Fruit fly (Drosophila melanogaster) whole organism, wandering third instar larva: ENCODE results near the gene Ndc1.
A peak's percentile ranks its signal among the peaks of the same experiment; 100 is the strongest.

Source experiments
- CG32264 ChIP-seq: fragments of 200-800 bp; sonication (Bioruptor generic); optimal IDR thresholded peaks from 2 replicates; lab custom pipeline; 2016; ENCODE audit warnings: missing biosample characterization, missing genetic modification characterization
- CG9705 ChIP-seq: fragments of 200-800 bp; sonication (Bioruptor generic); optimal IDR thresholded peaks from 2 replicates; lab custom pipeline; 2018; ENCODE audit warnings: missing biosample characterization, mild to moderate bottlenecking, missing genetic modification characterization
- CrebA ChIP-seq: fragments of 200-800 bp; sonication (Bioruptor generic); optimal IDR thresholded peaks from 2 replicates; lab custom pipeline; 2016; ENCODE audit warnings: missing biosample characterization, mild to moderate bottlenecking, missing genetic modification characterization, borderline replicate concordance
- Dfd ChIP-seq: fragments of >200 bp; optimal IDR thresholded peaks from 2 replicates; lab custom pipeline; 2017; ENCODE audit warnings: missing biosample characterization, missing genetic modification characterization
- Dif ChIP-seq: fragments of 200-275, 200-300 bp; sonication (Bioruptor generic); optimal IDR thresholded peaks from 2 replicates; lab custom pipeline; 2018; ENCODE audit warnings: missing biosample characterization, missing genetic modification characterization; ENCODE audit not compliant: partially characterized antibody
- Hr83 ChIP-seq: fragments of 200-300 bp; sonication (Bioruptor generic); optimal IDR thresholded peaks from 2 replicates; lab custom pipeline; 2016; ENCODE audit warnings: missing biosample characterization, mild to moderate bottlenecking, missing genetic modification characterization, moderate library complexity; ENCODE audit not compliant: poor library complexity, severe bottlenecking
- Myc ChIP-seq: fragments of >200 bp; optimal IDR thresholded peaks from 2 replicates; lab custom pipeline; 2017
- N ChIP-seq: fragments of >200 bp; optimal IDR thresholded peaks from 2 replicates; lab custom pipeline; 2018; ENCODE audit warnings: missing biosample characterization, missing external identifiers, missing genetic modification characterization
- OdsH ChIP-seq: fragments of 200-800 bp; sonication (Bioruptor generic); optimal IDR thresholded peaks from 2 replicates; lab custom pipeline; 2016; ENCODE audit warnings: missing biosample characterization, mild to moderate bottlenecking, missing genetic modification characterization
- Rel ChIP-seq, 2 experiments: fragments of 200-800 bp; sonication (Bioruptor generic) in 1 of 2; optimal IDR thresholded peaks; 2 replicates in 1 of 2; 3 replicates in 1 of 2; lab custom pipeline; 2016 to 2019; ENCODE audit warnings: mild to moderate bottlenecking in 2 of 2, missing biosample characterization in 2 of 2, missing genetic modification characterization in 2 of 2, moderate library complexity in 1 of 2
- Sp1 ChIP-seq: fragments of 200-800 bp; sonication (Bioruptor generic); optimal IDR thresholded peaks from 3 replicates; lab custom pipeline; 2019; ENCODE audit warnings: missing biosample characterization, mild to moderate bottlenecking, missing genetic modification characterization, moderate library complexity
- Vsx2 ChIP-seq: fragments of 200-300, 225-300 bp; sonication (Bioruptor generic); optimal IDR thresholded peaks from 2 replicates; lab custom pipeline; 2018; ENCODE audit warnings: missing biosample characterization, missing genetic modification characterization; ENCODE audit not compliant: partially characterized antibody
- brk ChIP-seq: fragments of 200-800 bp; sonication (Bioruptor generic); optimal IDR thresholded peaks from 2 replicates; lab custom pipeline; 2016; ENCODE audit warnings: missing biosample characterization, mild to moderate bottlenecking, missing genetic modification characterization
- dl ChIP-seq, 2 experiments: fragments of 175-275, 200-275 bp in 1 of 2; fragments of 200-275 bp in 1 of 2; sonication (Bioruptor generic); optimal IDR thresholded peaks; lab custom pipeline; 2018; ENCODE audit warnings: mild to moderate bottlenecking in 2 of 2, missing biosample characterization in 2 of 2, missing genetic modification characterization in 2 of 2, moderate library complexity in 2 of 2; ENCODE audit not compliant: partially characterized antibody in 2 of 2, insufficient read depth in 1 of 2
- dmrt93B ChIP-seq: fragments of 200-800 bp; sonication (Bioruptor generic); optimal IDR thresholded peaks from 2 replicates; lab custom pipeline; 2018; ENCODE audit warnings: missing biosample characterization, mild to moderate bottlenecking, missing genetic modification characterization
- dsf ChIP-seq: sonication (Bioruptor generic); optimal IDR thresholded peaks from 2 replicates; lab custom pipeline; 2016; ENCODE audit warnings: missing biosample characterization, missing genetic modification characterization, borderline replicate concordance
- fru ChIP-seq: fragments of 200-800 bp; sonication (Bioruptor generic); optimal IDR thresholded peaks from 3 replicates; lab custom pipeline; 2016; ENCODE audit warnings: missing biosample characterization, mild to moderate bottlenecking, missing genetic modification characterization
- lola ChIP-seq: fragments of >200 bp; optimal IDR thresholded peaks from 2 replicates; lab custom pipeline; 2017; ENCODE audit warnings: missing biosample characterization, missing genetic modification characterization
- pan ChIP-seq: fragments of >200 bp; optimal IDR thresholded peaks from 2 replicates; lab custom pipeline; 2017
- psq ChIP-seq: fragments of 200-800 bp; sonication (Bioruptor generic); optimal IDR thresholded peaks from 3 replicates; lab custom pipeline; 2017; ENCODE audit warnings: missing biosample characterization, mild to moderate bottlenecking, missing genetic modification characterization, moderate library complexity
- rgr ChIP-seq: fragments of 200-800 bp; sonication (Bioruptor generic); optimal IDR thresholded peaks from 3 replicates; lab custom pipeline; 2016; ENCODE audit warnings: missing biosample characterization, mild to moderate bottlenecking, missing genetic modification characterization
- sage ChIP-seq: fragments of 200-800 bp; sonication (Bioruptor generic); optimal IDR thresholded peaks from 2 replicates; lab custom pipeline; 2016; ENCODE audit warnings: missing biosample characterization, mild to moderate bottlenecking, missing genetic modification characterization
- sv ChIP-seq: fragments of 200-800 bp; sonication (Bioruptor generic); optimal IDR thresholded peaks from 3 replicates; lab custom pipeline; 2016; ENCODE audit warnings: missing biosample characterization, missing genetic modification characterization
- usp ChIP-seq: fragments of >200 bp; optimal IDR thresholded peaks from 2 replicates; lab custom pipeline; 2017; ENCODE audit warnings: missing biosample characterization, missing genetic modification characterization

Gene Ndc1

DNA sequence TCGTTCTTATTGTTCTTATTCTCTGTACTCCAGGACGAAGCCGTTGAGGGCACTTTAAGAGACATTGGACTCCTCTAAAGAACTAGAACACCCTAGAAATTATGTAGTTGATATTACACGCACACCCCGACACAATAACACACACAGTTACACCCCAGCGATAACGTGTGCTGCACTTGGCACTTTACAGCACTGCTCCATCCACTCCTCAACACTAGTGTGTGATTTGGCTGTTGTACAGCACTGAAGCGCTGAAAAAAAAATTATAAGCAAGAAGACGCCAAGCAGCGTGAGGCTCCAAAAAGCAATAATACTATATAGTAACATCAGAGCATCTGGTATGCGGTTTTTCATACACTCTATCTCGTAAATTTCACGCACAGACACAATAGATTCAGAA lies 36.7 kb downstream of the Ndc1 start:
- TF ChIP-seq psq (GFP tag; lab: Kevin White, UChicago), result no peak
- TF ChIP-seq Hr83 (GFP tag; lab: Kevin White, UChicago), result no peak
- TF ChIP-seq fru (GFP tag; lab: Kevin White, UChicago), result no peak
- TF ChIP-seq pan, result no peak

DNA sequence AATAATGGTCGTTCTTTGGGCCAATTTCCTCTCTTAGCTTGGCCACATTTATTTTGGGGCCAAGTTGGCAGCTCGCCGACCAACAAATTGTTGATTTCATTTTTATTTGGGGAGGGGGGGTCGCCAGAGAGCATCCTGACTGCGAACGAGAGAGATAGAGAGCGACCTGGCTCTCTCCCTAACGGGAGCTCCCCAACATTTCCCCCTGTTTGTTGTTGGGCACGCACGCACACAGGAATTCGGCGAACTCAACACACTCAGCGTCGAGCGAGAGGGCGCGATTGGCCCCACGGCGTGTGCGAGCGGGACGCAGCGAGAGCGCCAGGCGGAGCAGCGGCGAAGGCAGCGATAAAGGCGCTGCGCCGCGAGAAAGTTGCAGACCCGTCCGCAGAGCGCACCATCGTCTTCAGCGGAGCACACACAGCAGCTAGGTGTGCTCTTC lies 38.6 kb downstream of the Ndc1 start, which contains the start of gene CG31140:
CG31140 (plus strand) TSS at position 400 of the 442 bp plus-strand sequence.
- TF ChIP-seq Sp1 (GFP tag; lab: Kevin White, UChicago) (peak; percentile 26), rgr (GFP tag; lab: Kevin White, UChicago) (peak; percentile 6), CrebA (no peak), brk (GFP tag; lab: Kevin White, UChicago) (no peak), Dfd (GFP tag; lab: Kevin White, UChicago) (no peak), Hr83 (GFP tag; lab: Kevin White, UChicago) (no peak), Vsx2 (GFP tag; lab: Kevin White, UChicago) (peak; percentile 10), Rel (GFP tag; optimal IDR thresholded peaks at IDR 0.05; lab: Kevin White, UChicago) (no peak), Rel (tag; optimal IDR thresholded peaks at IDR 0.05; lab: Kevin White, UChicago) (peak; percentile 22), Dif (GFP tag; lab: Kevin White, UChicago) (peak; percentile 43), dl (GFP tag; optimal IDR thresholded peaks at IDR 0.05; lab: Kevin White, UChicago; ENCODE audit: insufficient read depth in 1 of 2, partially characterized antibody in 2 of 2) (peak in 1 of 2 experiments; percentile 6)

DNA sequence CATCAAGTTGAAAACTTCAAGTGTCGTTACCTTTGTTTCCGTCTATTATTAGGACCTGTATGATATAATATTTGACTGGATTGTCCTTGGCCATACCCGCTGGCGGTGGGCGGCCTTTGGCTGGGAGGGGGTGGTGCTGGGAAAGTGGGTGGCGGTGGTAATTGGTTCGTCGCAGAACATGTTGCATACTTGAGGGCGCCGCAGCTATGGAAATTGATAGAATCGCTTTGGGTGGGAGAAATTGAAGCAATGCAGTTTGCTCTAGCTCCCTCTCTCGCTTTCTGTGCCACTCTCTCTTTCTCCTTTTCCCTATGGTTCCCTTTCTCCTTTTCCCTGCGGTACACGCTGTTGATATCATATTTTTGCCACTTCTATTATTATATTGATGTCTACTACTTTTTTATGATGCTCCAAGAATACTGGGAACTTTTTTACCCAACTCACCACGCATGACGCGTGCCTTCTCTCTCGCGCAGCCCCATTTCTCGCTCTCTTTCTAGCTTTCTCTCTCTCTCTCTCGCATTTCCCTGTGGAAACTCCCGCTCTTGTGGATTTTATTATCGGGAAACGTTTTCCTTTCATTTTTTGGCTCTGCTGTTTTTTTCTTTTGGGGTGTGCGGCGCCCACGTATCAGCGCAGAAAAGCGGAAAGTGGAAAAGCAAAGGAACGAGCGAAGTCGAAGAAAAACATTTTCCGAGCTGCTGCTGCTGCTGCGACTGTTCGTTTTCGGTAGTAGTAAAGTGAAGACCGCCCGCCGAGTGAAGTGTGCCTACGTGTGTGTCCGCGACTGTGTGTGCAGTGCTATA lies 40.9 kb downstream of the Ndc1 start:
- TF ChIP-seq Sp1 (GFP tag; lab: Kevin White, UChicago) (no peak), dmrt93B (GFP tag; lab: Kevin White, UChicago) (no peak), Myc (lab: Kevin White, UChicago) (no peak), usp (GFP tag; lab: Kevin White, UChicago) (no peak), OdsH (GFP tag; lab: Kevin White, UChicago) (no peak), sv (no peak), fru (GFP tag; lab: Kevin White, UChicago) (no peak), N (no peak), sage (GFP tag; lab: Kevin White, UChicago) (no peak), CG32264 (GFP tag; lab: Kevin White, UChicago) (no peak)

DNA sequence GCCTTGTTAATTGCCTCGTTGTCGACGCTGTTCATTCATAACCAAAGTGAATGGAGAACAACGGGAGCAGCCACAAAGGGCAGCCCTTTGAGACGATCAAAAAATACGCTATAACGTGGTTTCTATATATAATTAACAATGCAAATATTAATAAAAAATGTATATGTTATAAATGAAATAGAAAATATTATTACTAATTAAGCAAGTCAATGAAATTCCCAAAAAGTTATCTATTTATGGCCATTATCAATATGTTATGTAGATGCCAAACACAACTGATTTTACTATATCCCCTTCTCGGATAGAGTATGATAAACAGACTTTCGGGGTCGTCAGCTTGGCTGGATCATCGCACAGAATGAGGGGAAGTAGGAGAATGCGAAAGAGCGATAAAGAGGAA lies 45.2 kb downstream of the Ndc1 start:
- no peak for TF ChIP-seq usp (GFP tag; lab: Kevin White, UChicago)
- TF ChIP-seq lola (GFP tag; lab: Kevin White, UChicago), result no peak
- no peak for TF ChIP-seq fru (GFP tag; lab: Kevin White, UChicago)

DNA sequence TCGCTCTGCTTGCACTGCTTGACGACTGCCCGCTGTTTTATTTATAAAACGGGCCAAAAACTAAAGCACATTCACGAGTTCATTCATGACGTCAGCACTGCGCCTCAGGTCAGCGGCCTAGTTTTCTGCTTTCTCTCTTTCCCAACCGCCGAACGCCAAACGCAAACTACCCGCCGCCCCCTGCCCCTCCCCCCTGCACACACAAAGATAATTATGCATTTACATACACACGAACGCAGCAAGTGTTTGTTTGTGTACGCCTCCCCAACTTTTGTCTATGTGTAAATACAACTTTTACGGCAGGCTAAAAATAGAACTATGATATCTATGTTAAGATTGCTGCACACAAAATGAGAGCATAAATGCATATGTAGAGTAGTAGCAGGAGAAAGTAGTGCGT lies 47.0 kb downstream of the Ndc1 start:
- TF ChIP-seq CG9705 (GFP tag; lab: Kevin White, UChicago) (no peak), psq (GFP tag; lab: Kevin White, UChicago) (no peak), Hr83 (GFP tag; lab: Kevin White, UChicago) (no peak), lola (GFP tag; lab: Kevin White, UChicago) (no peak)
- TF ChIP-seq, all 38 proteins: peak for 0

DNA sequence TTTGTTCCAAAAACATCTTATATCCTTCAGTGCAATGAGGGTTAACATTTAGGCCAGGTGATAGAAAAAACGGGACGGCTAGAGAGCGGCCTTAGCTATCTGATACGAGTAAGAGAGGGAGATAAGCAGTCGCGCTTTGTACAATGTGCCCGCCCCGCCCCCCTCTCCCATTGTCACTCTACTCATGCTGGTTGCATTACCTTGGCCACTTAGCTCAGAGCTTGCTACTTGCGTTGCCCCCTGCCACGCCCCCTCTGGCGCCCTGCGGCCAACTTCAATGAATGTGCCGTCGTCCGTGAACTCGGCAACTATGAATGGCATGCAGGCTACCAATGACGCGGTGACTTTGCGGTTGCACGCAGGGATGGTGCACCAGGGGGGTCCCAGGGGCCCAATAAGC lies 47.6 kb downstream of the Ndc1 start:
- TF ChIP-seq dsf (GFP tag; lab: Kevin White, UChicago), result no peak
- TF ChIP-seq sage (GFP tag; lab: Kevin White, UChicago), result no peak
- TF ChIP-seq Dfd (GFP tag; lab: Kevin White, UChicago), result no peak
